Worm (Caenorhabditis elegans) whole organism, L1 larva: ENCODE data around the gene coq-3.

ENCODE experiments used
- C04F5.9 ChIP-seq: sonication (generic microtip); optimal IDR thresholded peaks from 2 replicates; lab custom pipeline; 2016; ENCODE audit warnings: missing genetic modification characterization, missing compliant biosample characterization
- C34B4.2 ChIP-seq: sonication (generic microtip); optimal IDR thresholded peaks from 2 replicates; lab custom pipeline; 2017; ENCODE audit warnings: mild to moderate bottlenecking, missing genetic modification characterization, missing compliant biosample characterization
- F16B12.6 ChIP-seq: fragments of 150-350 bp; optimal IDR thresholded peaks from 2 replicates; lab custom pipeline; 2014; ENCODE audit warnings: missing biosample characterization, missing genetic modification characterization
- aha-1 ChIP-seq: fragments of 150-350 bp; optimal IDR thresholded peaks from 2 replicates; lab custom pipeline; 2014; ENCODE audit warnings: missing biosample characterization, missing genetic modification characterization
- ama-1 ChIP-seq: fragments of 150-350 bp; optimal IDR thresholded peaks from 2 replicates; lab custom pipeline; 2014
- ceh-63 ChIP-seq: fragments of 200-800 bp; sonication (Bioruptor generic); optimal IDR thresholded peaks from 2 replicates; lab custom pipeline; 2018; ENCODE audit warnings: mild to moderate bottlenecking, missing genetic modification characterization, missing compliant biosample characterization
- ceh-8 ChIP-seq: fragments of 200-800 bp; sonication (Bioruptor generic); optimal IDR thresholded peaks from 2 replicates; lab custom pipeline; 2018; ENCODE audit warnings: mild to moderate bottlenecking, missing genetic modification characterization, moderate library complexity, missing compliant biosample characterization
- ceh-88 ChIP-seq: fragments of 200-800 bp; sonication (Bioruptor generic); IDR thresholded peaks from 2 replicates; pipeline ENCODE4 v1.3.6; 2022; ENCODE audit warnings: missing genetic modification characterization, missing compliant biosample characterization
- efl-1 ChIP-seq, 4 experiments: fragments of 150-350 bp; optimal IDR thresholded peaks in 3 of 4; peaks in 1 of 4; 1 replicate in 1 of 4; 2 replicates in 3 of 4; lab custom pipeline; 2014; ENCODE audit warnings: missing biosample characterization in 2 of 4, missing genetic modification characterization in 2 of 4, missing genetic modification reagents in 2 of 4
- elt-3 ChIP-seq, 6 experiments: fragments of 150-350 bp in 1 of 6; sonication (generic microtip); optimal IDR thresholded peaks; 2 replicates each; lab custom pipeline; 2017 to 2018; ENCODE audit warnings: missing biosample characterization in 6 of 6, missing genetic modification characterization in 6 of 6, inconsistent platforms in 1 of 6
- fkh-10 ChIP-seq: sonication (generic microtip); optimal IDR thresholded peaks from 2 replicates; lab custom pipeline; 2017; ENCODE audit warnings: missing biosample characterization, missing genetic modification reagents, missing genetic modification characterization
- fkh-4 ChIP-seq: sonication (generic microtip); optimal IDR thresholded peaks from 2 replicates; lab custom pipeline; 2016; ENCODE audit warnings: missing compliant biosample characterization, missing genetic modification characterization, borderline replicate concordance
- fkh-8 ChIP-seq: sonication (generic microtip); optimal IDR thresholded peaks from 2 replicates; lab custom pipeline; 2016; ENCODE audit warnings: mild to moderate bottlenecking, missing genetic modification characterization, missing compliant biosample characterization
- fos-1 ChIP-seq: fragments of 150-350 bp; optimal IDR thresholded peaks from 2 replicates; lab custom pipeline; 2014; ENCODE audit warnings: missing biosample characterization, missing genetic modification characterization
- hlh-4 ChIP-seq: sonication (generic microtip); optimal IDR thresholded peaks from 2 replicates; lab custom pipeline; 2016; ENCODE audit warnings: mild to moderate bottlenecking, missing genetic modification characterization, missing compliant biosample characterization
- isw-1 ChIP-seq: fragments of 200-800 bp; sonication (Bioruptor generic); IDR thresholded peaks from 2 replicates; pipeline ENCODE4 v1.3.6; 2022; ENCODE audit warnings: missing genetic modification characterization, missing compliant biosample characterization
- lin-35 ChIP-seq, 2 experiments: fragments of 150-350 bp; optimal IDR thresholded peaks; 2 replicates each; lab custom pipeline; 2014; ENCODE audit warnings: missing biosample characterization in 2 of 2, missing genetic modification characterization in 2 of 2, missing genetic modification reagents in 2 of 2
- lin-39 ChIP-seq: fragments of 150-350 bp; optimal IDR thresholded peaks from 2 replicates; lab custom pipeline; 2014; ENCODE audit warnings: missing biosample characterization, missing genetic modification reagents, missing genetic modification characterization
- mab-9 ChIP-seq: fragments of 200-800 bp; sonication (Bioruptor generic); IDR thresholded peaks from 2 replicates; pipeline ENCODE4 v1.3.6; 2022; ENCODE audit warnings: missing genetic modification reagents, missing genetic modification characterization, missing compliant biosample characterization
- mdl-1 ChIP-seq, 2 experiments: fragments of 150-350 bp; optimal IDR thresholded peaks; 2 replicates each; lab custom pipeline; 2014 to 2017; ENCODE audit warnings: missing biosample characterization in 2 of 2, missing genetic modification characterization in 2 of 2, inconsistent platforms in 1 of 2
- mef-2 ChIP-seq: fragments of 150-350 bp; optimal IDR thresholded peaks from 2 replicates; lab custom pipeline; 2014; ENCODE audit warnings: missing biosample characterization, missing genetic modification characterization
- mep-1 ChIP-seq: fragments of 150-350 bp; optimal IDR thresholded peaks from 2 replicates; lab custom pipeline; 2014; ENCODE audit warnings: missing biosample characterization, missing genetic modification characterization
- nhr-12 ChIP-seq: sonication (generic microtip); optimal IDR thresholded peaks from 2 replicates; lab custom pipeline; 2017; ENCODE audit warnings: missing biosample characterization, missing genetic modification characterization
- nhr-20 ChIP-seq: sonication (generic microtip); optimal IDR thresholded peaks from 2 replicates; lab custom pipeline; 2016; ENCODE audit warnings: mild to moderate bottlenecking, missing genetic modification characterization, missing compliant biosample characterization
- nhr-237 ChIP-seq: fragments of 150-350 bp; optimal IDR thresholded peaks from 2 replicates; lab custom pipeline; 2014; ENCODE audit warnings: missing biosample characterization, missing genetic modification characterization
- nhr-47 ChIP-seq: sonication (generic microtip); optimal IDR thresholded peaks from 2 replicates; lab custom pipeline; 2016; ENCODE audit warnings: mild to moderate bottlenecking, missing genetic modification characterization, moderate library complexity, missing compliant biosample characterization
- nhr-71 ChIP-seq: sonication (generic microtip); optimal IDR thresholded peaks from 2 replicates; lab custom pipeline; 2016; ENCODE audit warnings: mild to moderate bottlenecking, missing genetic modification characterization, moderate library complexity, missing compliant biosample characterization
- nhr-76 ChIP-seq: sonication (generic microtip); optimal IDR thresholded peaks from 2 replicates; lab custom pipeline; 2017; ENCODE audit warnings: missing biosample characterization, missing genetic modification characterization
- nhr-77 ChIP-seq: fragments of 150-350 bp; optimal IDR thresholded peaks from 2 replicates; lab custom pipeline; 2014; ENCODE audit warnings: missing biosample characterization, missing genetic modification characterization
- nhr-84 ChIP-seq: sonication (generic microtip); optimal IDR thresholded peaks from 2 replicates; lab custom pipeline; 2017; ENCODE audit warnings: missing biosample characterization, missing genetic modification characterization
- nhr-85 ChIP-seq: sonication (generic microtip); peaks from one replicate; lab custom pipeline; 2016; ENCODE audit warnings: missing genetic modification characterization, inconsistent platforms, missing compliant biosample characterization
- nhr-90 ChIP-seq: sonication (generic microtip); optimal IDR thresholded peaks from 2 replicates; lab custom pipeline; 2016; ENCODE audit warnings: mild to moderate bottlenecking, missing genetic modification characterization, missing compliant biosample characterization; ENCODE audit not compliant: poor library complexity
- pag-3 ChIP-seq: sonication (generic microtip); optimal IDR thresholded peaks from 2 replicates; lab custom pipeline; 2017; ENCODE audit warnings: missing genetic modification characterization, mild to moderate bottlenecking, missing compliant biosample characterization, antibody characterized with exemption, borderline replicate concordance; ENCODE audit not compliant: insufficient read depth
- pax-3 ChIP-seq: fragments of 200-800 bp; sonication (Bioruptor generic); optimal IDR thresholded peaks from 2 replicates; lab custom pipeline; 2018; ENCODE audit warnings: mild to moderate bottlenecking, missing genetic modification characterization, moderate library complexity, missing compliant biosample characterization
- pqm-1 ChIP-seq: sonication (generic microtip); optimal IDR thresholded peaks from 3 replicates; lab custom pipeline; 2017; ENCODE audit warnings: missing biosample characterization, missing genetic modification characterization
- rnt-1 ChIP-seq: sonication (generic microtip); optimal IDR thresholded peaks from 2 replicates; lab custom pipeline; 2016; ENCODE audit warnings: mild to moderate bottlenecking, missing genetic modification characterization, moderate library complexity, missing compliant biosample characterization
- snpc-4 ChIP-seq: fragments of 150-350 bp; optimal IDR thresholded peaks from 2 replicates; lab custom pipeline; 2014; ENCODE audit warnings: missing biosample characterization, missing genetic modification characterization
- snu-23 ChIP-seq: sonication (generic microtip); optimal IDR thresholded peaks from 2 replicates; lab custom pipeline; 2016; ENCODE audit warnings: missing genetic modification characterization, missing compliant biosample characterization
- sox-4 ChIP-seq: sonication (generic microtip); optimal IDR thresholded peaks from 2 replicates; lab custom pipeline; 2016; ENCODE audit warnings: missing genetic modification characterization, missing compliant biosample characterization
- sptf-1 ChIP-seq: fragments of 150-350 bp; optimal IDR thresholded peaks from 2 replicates; lab custom pipeline; 2014; ENCODE audit warnings: missing biosample characterization, missing genetic modification characterization
- sup-37 ChIP-seq: fragments of 200-800 bp; sonication (Bioruptor generic); optimal IDR thresholded peaks from 2 replicates; lab custom pipeline; 2018; ENCODE audit warnings: mild to moderate bottlenecking, missing genetic modification characterization, missing compliant biosample characterization
- swsn-7 ChIP-seq: sonication (generic microtip); optimal IDR thresholded peaks from 2 replicates; lab custom pipeline; 2016; ENCODE audit warnings: missing genetic modification characterization, missing compliant biosample characterization
- unc-130 ChIP-seq: fragments of 150-350 bp; optimal IDR thresholded peaks from 2 replicates; lab custom pipeline; 2017; ENCODE audit warnings: missing biosample characterization, missing genetic modification characterization, inconsistent platforms
- unc-62 ChIP-seq: fragments of 150-350 bp; optimal IDR thresholded peaks from 2 replicates; lab custom pipeline; 2014; ENCODE audit warnings: missing biosample characterization, missing genetic modification reagents, missing genetic modification characterization
- unc-86 ChIP-seq: sonication (generic microtip); optimal IDR thresholded peaks from 2 replicates; lab custom pipeline; 2016; ENCODE audit warnings: missing genetic modification characterization, missing compliant biosample characterization
- vab-15 ChIP-seq: sonication (generic microtip); optimal IDR thresholded peaks from 2 replicates; lab custom pipeline; 2017; ENCODE audit warnings: missing genotype, mild to moderate bottlenecking, missing genetic modification characterization, missing compliant biosample characterization
- xbp-1 ChIP-seq: sonication (generic microtip); optimal IDR thresholded peaks from 2 replicates; lab custom pipeline; 2016; ENCODE audit warnings: missing genetic modification characterization, missing compliant biosample characterization
- zag-1 ChIP-seq: fragments of 150-350 bp; optimal IDR thresholded peaks from 2 replicates; lab custom pipeline; 2014; ENCODE audit warnings: missing biosample characterization, missing genetic modification characterization
- ztf-11 ChIP-seq, 2 experiments: sonication (generic microtip); optimal IDR thresholded peaks; 2 replicates each; lab custom pipeline; 2016 to 2017; ENCODE audit warnings: missing genetic modification characterization in 2 of 2, missing biosample characterization in 1 of 2, missing compliant biosample characterization in 1 of 2

coq-3 gene

ce11 chrIV:14824878-14825352 is 28.8 kb upstream of the coq-3 start, which contains the start of gene sec-61.A (continued):
- TF ChIP-seq nhr-237 (peak; percentile 16), snpc-4 (tag; lab: Kevin White, UChicago) (peak; percentile 51), mab-9 (GFP tag; lab: Robert Waterston, UW) (peak; percentile 52; the same call in 1 of the 2 replicates), fkh-4 (tag; lab: Kevin White, UChicago) (no peak), pax-3 (peak; percentile 76), lin-39 (peak; percentile 45), F16B12.6 (peak; percentile 18), ceh-63 (GFP tag; lab: Kevin White, UChicago) (no peak), unc-130 (peak; percentile 2), nhr-76 (tag; lab: Kevin White, UChicago) (no peak), nhr-47 (tag; lab: Kevin White, UChicago) (peak; percentile 92), lin-35 (GFP tag; optimal IDR thresholded peaks at IDR 0.05; lab: Kevin White, UChicago) (peak; percentile 84 to 85), unc-62 (GFP tag; lab: Kevin White, UChicago) (no peak), mdl-1 (tag; optimal IDR thresholded peaks at IDR 0.05; lab: Kevin White, UChicago) (peak in 1 of 2 experiments; percentile 55), efl-1 (optimal IDR thresholded peaks at IDR 0.05; lab: Kevin White, UChicago) (peak; percentile 79 to 87), efl-1 (GFP tag; optimal IDR thresholded peaks at IDR 0.05 in 1 of 2; lab: Kevin White, UChicago) (peak; percentile 66 to 93), unc-86 (tag; lab: Kevin White, UChicago) (peak; percentile 85), pag-3 (tag; lab: Kevin White, UChicago) (no peak), nhr-90 (tag; lab: Kevin White, UChicago) (peak; percentile 85), rnt-1 (peak; percentile 34), isw-1 (GFP tag; lab: Robert Waterston, UW) (peak; percentile 100), nhr-84 (tag; lab: Kevin White, UChicago) (no peak), hlh-4 (tag; lab: Kevin White, UChicago) (no peak), nhr-71 (tag; lab: Kevin White, UChicago) (peak; percentile 93), aha-1 (tag; lab: Kevin White, UChicago) (no peak), ceh-88 (GFP tag; lab: Robert Waterston, UW) (peak; percentile 58), pqm-1 (tag; lab: Kevin White, UChicago) (no peak), fkh-8 (tag; lab: Kevin White, UChicago) (peak; percentile 92), ama-1 (lab: Kevin White, UChicago) (no peak), snu-23 (GFP tag; lab: Kevin White, UChicago) (peak; percentile 95), fkh-10 (peak; percentile 46), sptf-1 (tag; lab: Kevin White, UChicago) (no peak), zag-1 (tag; lab: Kevin White, UChicago) (no peak), nhr-20 (peak; percentile 87), C34B4.2 (tag; lab: Kevin White, UChicago) (peak; percentile 29), ztf-11 (tag; optimal IDR thresholded peaks at IDR 0.05; lab: Kevin White, UChicago) (peak in 1 of 2 experiments; percentile 65), xbp-1 (peak; percentile 93), vab-15 (tag; lab: Kevin White, UChicago) (peak; percentile 34), nhr-77 (tag; lab: Kevin White, UChicago) (peak; percentile 86), nhr-85 (tag; lab: Kevin White, UChicago) (peak; percentile 96), mep-1 (no peak), swsn-7 (tag; lab: Kevin White, UChicago) (peak; percentile 84), C04F5.9 (tag; lab: Kevin White, UChicago) (peak; percentile 62), ceh-8 (GFP tag; lab: Kevin White, UChicago) (no peak), elt-3 (tag; optimal IDR thresholded peaks at IDR 0.05; lab: Kevin White, UChicago) (peak in 3 of 6 experiments; percentile 39 to 64 (median 58)), fos-1 (peak; percentile 39), nhr-12 (tag; lab: Kevin White, UChicago) (no peak), sox-4 (tag; lab: Kevin White, UChicago) (peak; percentile 59), mef-2 (tag; lab: Kevin White, UChicago) (no peak), sup-37 (GFP tag; lab: Kevin White, UChicago) (peak; percentile 40)
